Worm (Caenorhabditis elegans) whole organism, late embryonic: Measurements from ENCODE around the gene Y119D3B.14.

Source experiments
- C08G9.2 ChIP-seq: sonication (generic microtip); optimal IDR thresholded peaks from 2 replicates; lab custom pipeline; 2016; ENCODE audit warnings: mild to moderate bottlenecking, missing genetic modification characterization, moderate library complexity, missing compliant biosample characterization
- C38D4.7 ChIP-seq: fragments of 200-800 bp; sonication (Bioruptor generic); optimal IDR thresholded peaks from 2 replicates; lab custom pipeline; 2018; ENCODE audit warnings: mild to moderate bottlenecking, missing genetic modification characterization, moderate library complexity, missing compliant biosample characterization
- F13H6.1 ChIP-seq: sonication (generic microtip); optimal IDR thresholded peaks from 2 replicates; lab custom pipeline; 2016; ENCODE audit warnings: missing genetic modification characterization, missing compliant biosample characterization
- K02D7.2 ChIP-seq: sonication (generic microtip); optimal IDR thresholded peaks from 2 replicates; lab custom pipeline; 2017; ENCODE audit warnings: mild to moderate bottlenecking, missing genetic modification characterization, missing compliant biosample characterization
- K09A11.1 ChIP-seq: sonication (generic microtip); optimal IDR thresholded peaks from 2 replicates; lab custom pipeline; 2017; ENCODE audit warnings: antibody characterized with exemption, mild to moderate bottlenecking, missing genetic modification characterization, missing compliant biosample characterization; ENCODE audit not compliant: insufficient read depth
- T23F11.4 ChIP-seq: fragments of 200-800 bp; sonication (Bioruptor generic); optimal IDR thresholded peaks from 2 replicates; lab custom pipeline; 2018; ENCODE audit warnings: mild to moderate bottlenecking, missing genetic modification characterization, missing compliant biosample characterization
- Y22D7AL.16 ChIP-seq: sonication (generic microtip); optimal IDR thresholded peaks from 2 replicates; lab custom pipeline; 2016; ENCODE audit warnings: missing genetic modification characterization, missing compliant biosample characterization
- ceh-18 ChIP-seq: sonication (generic microtip); optimal IDR thresholded peaks from 2 replicates; lab custom pipeline; 2016; ENCODE audit warnings: missing genetic modification characterization, missing compliant biosample characterization
- ceh-2 ChIP-seq: sonication (generic microtip); optimal IDR thresholded peaks from 2 replicates; lab custom pipeline; 2016; ENCODE audit warnings: missing genotype, missing genetic modification characterization, missing compliant biosample characterization
- ceh-22 ChIP-seq: sonication (generic microtip); optimal IDR thresholded peaks from 2 replicates; lab custom pipeline; 2017; ENCODE audit warnings: missing biosample characterization, missing genetic modification characterization
- ceh-30 ChIP-seq: fragments of 150-350 bp; optimal IDR thresholded peaks from 2 replicates; lab custom pipeline; 2014; ENCODE audit warnings: missing biosample characterization, missing genetic modification characterization
- ceh-31 ChIP-seq: sonication (generic microtip); optimal IDR thresholded peaks from 2 replicates; lab custom pipeline; 2016; ENCODE audit warnings: missing genetic modification characterization, missing compliant biosample characterization
- ceh-34 ChIP-seq: sonication (generic microtip); optimal IDR thresholded peaks from 2 replicates; lab custom pipeline; 2016; ENCODE audit warnings: mild to moderate bottlenecking, missing genetic modification characterization, missing compliant biosample characterization
- ceh-45 ChIP-seq: fragments of 200-800 bp; sonication (Bioruptor generic); IDR thresholded peaks from 2 replicates; pipeline ENCODE4 v1.3.6; 2022; ENCODE audit warnings: missing genetic modification reagents, missing genetic modification characterization, missing compliant biosample characterization
- ceh-6 ChIP-seq: fragments of 200-800 bp; sonication (Bioruptor generic); optimal IDR thresholded peaks from 2 replicates; lab custom pipeline; 2018; ENCODE audit warnings: mild to moderate bottlenecking, missing genetic modification characterization, missing compliant biosample characterization
- che-1 ChIP-seq: sonication (generic microtip); optimal IDR thresholded peaks from 2 replicates; lab custom pipeline; 2016; ENCODE audit warnings: mild to moderate bottlenecking, missing genetic modification characterization, missing compliant biosample characterization
- dve-1 ChIP-seq: sonication (generic microtip); optimal IDR thresholded peaks from 2 replicates; lab custom pipeline; 2017; ENCODE audit warnings: antibody characterized with exemption, mild to moderate bottlenecking, missing genetic modification characterization, missing compliant biosample characterization
- elt-2 ChIP-seq: sonication (generic microtip); optimal IDR thresholded peaks from 2 replicates; lab custom pipeline; 2016; ENCODE audit warnings: missing genetic modification reagents, missing genetic modification characterization, missing compliant biosample characterization
- elt-4 ChIP-seq: sonication (generic microtip); optimal IDR thresholded peaks from 2 replicates; lab custom pipeline; 2016; ENCODE audit warnings: missing genetic modification characterization, missing compliant biosample characterization
- eyg-1 ChIP-seq: sonication (generic microtip); optimal IDR thresholded peaks from 2 replicates; lab custom pipeline; 2016; ENCODE audit warnings: missing genotype, missing genetic modification characterization, missing compliant biosample characterization
- fax-1 ChIP-seq: sonication (generic microtip); optimal IDR thresholded peaks from 2 replicates; lab custom pipeline; 2016; ENCODE audit warnings: missing genotype, missing genetic modification characterization, missing compliant biosample characterization
- fkh-6 ChIP-seq: sonication (generic microtip); optimal IDR thresholded peaks from 2 replicates; lab custom pipeline; 2016; ENCODE audit warnings: missing genetic modification characterization, missing compliant biosample characterization
- gmeb-2 ChIP-seq: sonication (generic microtip); optimal IDR thresholded peaks from 2 replicates; lab custom pipeline; 2016; ENCODE audit warnings: missing genetic modification characterization, inconsistent platforms, missing compliant biosample characterization
- hlh-6 ChIP-seq: sonication (generic microtip); optimal IDR thresholded peaks from 2 replicates; lab custom pipeline; 2016; ENCODE audit warnings: missing genotype, missing genetic modification characterization, missing compliant biosample characterization
- hlh-8 ChIP-seq: sonication (generic microtip); optimal IDR thresholded peaks from 2 replicates; lab custom pipeline; 2016; ENCODE audit warnings: missing genotype, missing genetic modification characterization, missing compliant biosample characterization
- lim-6 ChIP-seq: sonication (generic microtip); optimal IDR thresholded peaks from 2 replicates; lab custom pipeline; 2016; ENCODE audit warnings: missing genetic modification characterization, missing compliant biosample characterization
- lin-11 ChIP-seq: fragments of 200-800 bp; sonication (Bioruptor generic); optimal IDR thresholded peaks from 2 replicates; lab custom pipeline; 2018; ENCODE audit warnings: mild to moderate bottlenecking, missing genetic modification characterization, missing compliant biosample characterization
- madf-2 ChIP-seq: sonication (generic microtip); optimal IDR thresholded peaks from 2 replicates; lab custom pipeline; 2017; ENCODE audit warnings: missing genetic modification characterization, missing compliant biosample characterization
- nfya-1 ChIP-seq: sonication (generic microtip); optimal IDR thresholded peaks from 2 replicates; lab custom pipeline; 2017; ENCODE audit warnings: missing genetic modification characterization, mild to moderate bottlenecking, missing compliant biosample characterization, antibody characterized with exemption, moderate library complexity
- nhr-232 ChIP-seq: sonication (generic microtip); optimal IDR thresholded peaks from 2 replicates; lab custom pipeline; 2016; ENCODE audit warnings: missing genetic modification characterization, missing compliant biosample characterization
- npax-4 ChIP-seq: sonication (generic microtip); optimal IDR thresholded peaks from 2 replicates; lab custom pipeline; 2016; ENCODE audit warnings: missing genetic modification characterization, missing compliant biosample characterization
- odd-2 ChIP-seq: sonication (generic microtip); optimal IDR thresholded peaks from 2 replicates; lab custom pipeline; 2017; ENCODE audit warnings: antibody characterized with exemption, mild to moderate bottlenecking, missing genetic modification characterization, missing compliant biosample characterization
- pag-3 ChIP-seq: sonication (generic microtip); optimal IDR thresholded peaks from 2 replicates; lab custom pipeline; 2016; ENCODE audit warnings: missing compliant biosample characterization, missing genetic modification characterization, borderline replicate concordance
- pat-9 ChIP-seq: fragments of 200-800 bp; sonication (Bioruptor generic); optimal IDR thresholded peaks from 2 replicates; lab custom pipeline; 2018; ENCODE audit warnings: mild to moderate bottlenecking, missing genetic modification characterization, moderate library complexity, missing compliant biosample characterization
- pax-1 ChIP-seq: fragments of 150-350 bp; optimal IDR thresholded peaks from 2 replicates; lab custom pipeline; 2014; ENCODE audit warnings: missing biosample characterization, missing genetic modification characterization
- pha-2 ChIP-seq: sonication (generic microtip); optimal IDR thresholded peaks from 2 replicates; lab custom pipeline; 2017; ENCODE audit warnings: mild to moderate bottlenecking, missing genetic modification characterization, missing compliant biosample characterization
- pha-4 ChIP-seq: fragments of 150-350 bp; optimal IDR thresholded peaks from 2 replicates; lab custom pipeline; 2018; ENCODE audit warnings: missing biosample characterization, missing genetic modification reagents, missing genetic modification characterization
- pros-1 ChIP-seq: fragments of 150-350 bp; optimal IDR thresholded peaks from 2 replicates; lab custom pipeline; 2014; ENCODE audit warnings: missing biosample characterization, missing genetic modification reagents, missing genetic modification characterization
- ref-2 ChIP-seq: sonication (generic microtip); optimal IDR thresholded peaks from 2 replicates; lab custom pipeline; 2016; ENCODE audit warnings: missing genetic modification characterization, missing compliant biosample characterization
- rnt-1 ChIP-seq: sonication (generic microtip); optimal IDR thresholded peaks from 2 replicates; lab custom pipeline; 2016; ENCODE audit warnings: missing genetic modification characterization, missing compliant biosample characterization
- sdc-2 ChIP-seq: sonication (generic microtip); optimal IDR thresholded peaks from 2 replicates; lab custom pipeline; 2016; ENCODE audit warnings: missing genotype, missing genetic modification characterization, missing compliant biosample characterization
- sox-2 ChIP-seq: fragments of 200-800 bp; sonication (Bioruptor generic); IDR thresholded peaks from 2 replicates; pipeline ENCODE4 v1.3.6; 2022; ENCODE audit warnings: missing genetic modification reagents, missing genetic modification characterization, missing compliant biosample characterization
- sox-4 ChIP-seq: sonication (generic microtip); optimal IDR thresholded peaks from 2 replicates; lab custom pipeline; 2017; ENCODE audit warnings: mild to moderate bottlenecking, missing genetic modification characterization, inconsistent platforms, missing compliant biosample characterization
- syd-9 ChIP-seq: sonication (generic microtip); optimal IDR thresholded peaks from 2 replicates; lab custom pipeline; 2016; ENCODE audit warnings: mild to moderate bottlenecking, missing genetic modification characterization, moderate library complexity, missing compliant biosample characterization
- tbx-2 ChIP-seq: sonication (generic microtip); optimal IDR thresholded peaks from 2 replicates; lab custom pipeline; 2016; ENCODE audit warnings: missing genetic modification characterization, missing compliant biosample characterization
- tbx-7 ChIP-seq: sonication (generic microtip); optimal IDR thresholded peaks from 2 replicates; lab custom pipeline; 2016; ENCODE audit warnings: missing genotype, missing genetic modification characterization, missing compliant biosample characterization
- unc-42 ChIP-seq: sonication (generic microtip); optimal IDR thresholded peaks from 2 replicates; lab custom pipeline; 2016; ENCODE audit warnings: missing genotype, missing genetic modification characterization, missing compliant biosample characterization
- unc-86 ChIP-seq: sonication (generic microtip); optimal IDR thresholded peaks from 2 replicates; lab custom pipeline; 2016; ENCODE audit warnings: missing genetic modification characterization, missing compliant biosample characterization
- zip-5 ChIP-seq: sonication (generic microtip); optimal IDR thresholded peaks from 2 replicates; lab custom pipeline; 2016; ENCODE audit warnings: missing genetic modification characterization, missing compliant biosample characterization
- ztf-16 ChIP-seq: sonication (generic microtip); optimal IDR thresholded peaks from 2 replicates; lab custom pipeline; 2017; ENCODE audit warnings: missing genetic modification characterization, missing compliant biosample characterization

Y119D3B.14 gene

DNA sequence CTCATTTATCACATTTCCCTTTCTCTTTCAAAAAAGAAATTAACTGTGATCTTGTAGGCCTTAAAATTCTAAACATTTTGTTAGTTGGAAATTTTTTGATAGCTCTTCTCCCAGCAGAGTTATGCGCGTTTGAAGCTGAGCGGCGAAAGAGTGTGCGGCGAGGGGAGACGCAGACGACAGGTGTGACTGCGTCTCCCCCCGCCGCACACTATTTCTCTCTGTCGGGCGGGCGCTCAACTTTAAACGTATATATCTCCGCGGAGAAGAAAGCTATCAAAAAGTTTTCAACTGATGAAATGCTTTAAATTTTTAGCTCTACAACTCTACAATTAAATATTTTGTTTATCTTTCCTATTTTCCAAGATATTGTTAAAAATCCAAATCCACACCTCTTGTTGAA lies 25.4 kb upstream of the Y119D3B.14 start:
- TF ChIP-seq madf-2 (no peak), Y22D7AL.16 (no peak), hlh-8 (tag; lab: Kevin White, UChicago) (no peak), sox-4 (tag; lab: Kevin White, UChicago) (no peak), pros-1 (tag; lab: Kevin White, UChicago) (no peak), ceh-6 (GFP tag; lab: Kevin White, UChicago) (no peak), ref-2 (tag; lab: Kevin White, UChicago) (no peak), C08G9.2 (tag; lab: Kevin White, UChicago) (no peak), rnt-1 (no peak), npax-4 (tag; lab: Kevin White, UChicago) (no peak), F13H6.1 (tag; lab: Kevin White, UChicago) (no peak), ceh-45 (GFP tag; lab: Robert Waterston, UW) (no peak), ceh-18 (no peak), ceh-30 (tag; lab: Kevin White, UChicago) (no peak), fax-1 (tag; lab: Kevin White, UChicago) (no peak), odd-2 (tag; lab: Kevin White, UChicago) (no peak), pha-2 (tag; lab: Kevin White, UChicago) (no peak), pha-4 (tag; lab: Kevin White, UChicago) (no peak), pax-1 (tag; lab: Kevin White, UChicago) (no peak)
- TF ChIP-seq, all 69 proteins: peak for 0

DNA sequence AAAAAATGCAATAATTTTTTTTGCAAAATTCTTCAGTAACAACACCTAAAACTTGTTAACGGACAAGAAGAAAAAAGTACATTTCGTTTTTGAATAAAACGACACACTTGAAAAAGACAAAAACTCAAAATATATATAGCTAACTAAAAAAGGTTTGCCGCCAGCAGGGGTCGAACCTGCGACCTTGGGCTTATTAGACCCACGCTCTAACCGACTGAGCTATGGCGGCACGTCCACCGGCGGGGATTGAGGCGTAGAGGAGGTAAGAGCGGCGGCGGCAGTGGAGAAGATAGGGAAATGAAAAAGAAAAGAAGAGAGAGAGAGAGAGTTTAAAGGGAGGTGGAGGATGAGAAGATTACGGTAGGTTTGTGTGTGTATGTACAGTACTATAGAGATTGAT lies 24.6 kb upstream of the Y119D3B.14 start:
- TF ChIP-seq ceh-2 (peak; percentile 32), ztf-16 (tag; lab: Kevin White, UChicago) (no peak), Y22D7AL.16 (no peak), pag-3 (tag; lab: Kevin White, UChicago) (no peak), nhr-232 (tag; lab: Kevin White, UChicago) (peak; percentile 48), ref-2 (tag; lab: Kevin White, UChicago) (peak; percentile 15), madf-2 (no peak), tbx-2 (tag; lab: Kevin White, UChicago) (peak; percentile 46), pax-1 (tag; lab: Kevin White, UChicago) (no peak), sdc-2 (peak; percentile 28), ceh-22 (tag; lab: Kevin White, UChicago) (no peak), che-1 (tag; lab: Kevin White, UChicago) (peak; percentile 69), sox-2 (GFP tag; lab: Robert Waterston, UW) (0 out of 2 replicates have a peak, but pooled peaks have one; percentile 11), K02D7.2 (tag; lab: Kevin White, UChicago) (no peak), ceh-31 (tag; lab: Kevin White, UChicago) (no peak), elt-2 (peak; percentile 32), nfya-1 (no peak), C38D4.7 (GFP tag; lab: Kevin White, UChicago) (no peak), elt-4 (tag; lab: Kevin White, UChicago) (no peak), tbx-7 (tag; lab: Kevin White, UChicago) (no peak), hlh-6 (tag; lab: Kevin White, UChicago) (peak; percentile 22), pat-9 (tag; lab: Kevin White, UChicago) (peak; percentile 9), syd-9 (tag; lab: Kevin White, UChicago) (no peak), npax-4 (tag; lab: Kevin White, UChicago) (no peak), K09A11.1 (tag; lab: Kevin White, UChicago) (no peak), ceh-30 (tag; lab: Kevin White, UChicago) (no peak), F13H6.1 (tag; lab: Kevin White, UChicago) (no peak), gmeb-2 (tag; lab: Kevin White, UChicago) (peak; percentile 15), unc-42 (tag; lab: Kevin White, UChicago) (no peak), sox-4 (tag; lab: Kevin White, UChicago) (peak; percentile 52), unc-86 (peak; percentile 16), ceh-45 (GFP tag; lab: Robert Waterston, UW) (no peak), pha-2 (tag; lab: Kevin White, UChicago) (peak; percentile 69), fkh-6 (tag; lab: Kevin White, UChicago) (peak; percentile 31), ceh-18 (peak; percentile 25), ceh-34 (tag; lab: Kevin White, UChicago) (peak; percentile 30), lim-6 (no peak), dve-1 (tag; lab: Kevin White, UChicago) (peak; percentile 13), eyg-1 (tag; lab: Kevin White, UChicago) (no peak), lin-11 (tag; lab: Kevin White, UChicago) (peak; percentile 51), T23F11.4 (GFP tag; lab: Kevin White, UChicago) (no peak), pros-1 (tag; lab: Kevin White, UChicago) (no peak), zip-5 (tag; lab: Kevin White, UChicago) (peak; percentile 11)
